Worm (Caenorhabditis elegans): Measurements from ENCODE around the gene cpi-2.

- no peak for TF ChIP-seq ztf-29 (GFP tag; IDR thresholded peaks at IDR 0.05)
- TF ChIP-seq tab-1 (GFP tag; IDR thresholded peaks at IDR 0.05): no peak
- no peak for TF ChIP-seq T22C8.4 (GFP tag; IDR thresholded peaks at IDR 0.05)
- TF ChIP-seq cog-1 (tag; optimal IDR thresholded peaks at IDR 0.05): no peak
These were observed 19.5 kb downstream of the cpi-2 start, which contains the start of gene Y38A10A.2 for ce11 chrV:6063330-6063729.

All from whole organism, midembryonic.